Fruit fly (Drosophila melanogaster): ENCODE measurements around the gene cal1.

cal1 gene

dm6 chr3R:17137593-17137992 lies 49.5 kb downstream of the cal1 start, which contains the start of gene CG5255:
Gene CG5255, plus strand, starts transcription at chr3R:17137893.
- TF ChIP-seq Eip75B (GFP tag; optimal IDR thresholded peaks at IDR 0.05) (no peak), acj6 (GFP tag; optimal IDR thresholded peaks at IDR 0.05) (no peak), CG8632 (GFP tag; optimal IDR thresholded peaks at IDR 0.05) (no peak), CG11294 (GFP tag; IDR thresholded peaks at IDR 0.05) (no peak), CG32006 (GFP tag; optimal IDR thresholded peaks at IDR 0.05) (no peak), CG9139 (GFP tag; optimal IDR thresholded peaks at IDR 0.05) (no peak), Ets96B (tag; optimal IDR thresholded peaks at IDR 0.05) (no peak), CG4318 (GFP tag; optimal IDR thresholded peaks at IDR 0.05) (no peak), cyc (GFP tag; optimal IDR thresholded peaks at IDR 0.05) (no peak), CG6792 (GFP tag; optimal IDR thresholded peaks at IDR 0.05) (no peak), vri (GFP tag; optimal IDR thresholded peaks at IDR 0.05) (no peak), eg (GFP tag; IDR thresholded peaks at IDR 0.05) (no peak), esn (GFP tag; optimal IDR thresholded peaks at IDR 0.05) (no peak), CG11762 (GFP tag; optimal IDR thresholded peaks at IDR 0.05; ENCODE audit: insufficient read depth) (no peak), Sox14 (GFP tag; optimal IDR thresholded peaks at IDR 0.05) (no peak), CG6276 (GFP tag; optimal IDR thresholded peaks at IDR 0.05) (no peak), Hr39 (GFP tag; optimal IDR thresholded peaks at IDR 0.05) (no peak), fkh (GFP tag; optimal IDR thresholded peaks at IDR 0.05) (no peak)

dm6 chr3R:17138699-17139098 lies 50.6 kb downstream of the cal1 start, which contains the start of gene CG5265:
Gene CG5265, plus strand, starts transcription at chr3R:17138999.
- no peak for TF ChIP-seq CG1621 (tag; optimal IDR thresholded peaks at IDR 0.05)
- TF ChIP-seq acj6 (GFP tag; optimal IDR thresholded peaks at IDR 0.05) = no peak
- no peak for TF ChIP-seq CG32006 (GFP tag; optimal IDR thresholded peaks at IDR 0.05)
- no peak for TF ChIP-seq Lpt (GFP tag; optimal IDR thresholded peaks at IDR 0.05)
- TF ChIP-seq CG8632 (GFP tag; optimal IDR thresholded peaks at IDR 0.05) = no peak
- TF ChIP-seq Eip75B (GFP tag; optimal IDR thresholded peaks at IDR 0.05) = no peak
- no peak for TF ChIP-seq Blimp-1 (GFP tag; optimal IDR thresholded peaks at IDR 0.05)
- TF ChIP-seq CG16779 (tag; optimal IDR thresholded peaks at IDR 0.05) = no peak
- TF ChIP-seq fkh (GFP tag; optimal IDR thresholded peaks at IDR 0.05) = no peak
- no peak for TF ChIP-seq vri (GFP tag; optimal IDR thresholded peaks at IDR 0.05)

Data from whole organism, prepupa.